Worm (Caenorhabditis elegans) whole organism, early embryonic: ENCODE measurements around the gene Y82E9BR.14.

Experiments used
- B0310.2 ChIP-seq: sonication (generic microtip); optimal IDR thresholded peaks from 2 replicates; lab custom pipeline; 2016; ENCODE audit warnings: mild to moderate bottlenecking, missing genetic modification characterization, missing compliant biosample characterization
- F13C5.2 ChIP-seq: sonication (generic microtip); optimal IDR thresholded peaks from 2 replicates; lab custom pipeline; 2017; ENCODE audit warnings: mild to moderate bottlenecking, missing genetic modification characterization, inconsistent platforms, missing compliant biosample characterization
- aly-1 ChIP-seq: sonication (generic microtip); optimal IDR thresholded peaks from 2 replicates; lab custom pipeline; 2016; ENCODE audit warnings: missing genetic modification characterization, missing compliant biosample characterization
- ama-1 ChIP-seq: fragments of 150-350 bp; optimal IDR thresholded peaks from 2 replicates; lab custom pipeline; 2014
- ceh-13 ChIP-seq: fragments of 200-800 bp; sonication (Bioruptor generic); optimal IDR thresholded peaks from 2 replicates; lab custom pipeline; 2018; ENCODE audit warnings: mild to moderate bottlenecking, missing genetic modification characterization, missing compliant biosample characterization
- ceh-36 ChIP-seq: sonication (generic microtip); optimal IDR thresholded peaks from 2 replicates; lab custom pipeline; 2016; ENCODE audit warnings: missing genetic modification characterization, inconsistent platforms, missing compliant biosample characterization
- ets-7 ChIP-seq: sonication (generic microtip); optimal IDR thresholded peaks from 2 replicates; lab custom pipeline; 2016; ENCODE audit warnings: missing genotype, missing genetic modification characterization, missing compliant biosample characterization
- flt-1 ChIP-seq: fragments of 200-800 bp; sonication (Bioruptor generic); IDR thresholded peaks from 2 replicates; pipeline ENCODE4 v1.3.6; 2022; ENCODE audit warnings: missing genetic modification characterization, missing compliant biosample characterization
- hmbx-1 ChIP-seq: sonication (generic microtip); optimal IDR thresholded peaks from 2 replicates; lab custom pipeline; 2016; ENCODE audit warnings: mild to moderate bottlenecking, missing genetic modification characterization, missing compliant biosample characterization
- hmg-4 ChIP-seq: fragments of 200-800 bp; sonication (Bioruptor generic); optimal IDR thresholded peaks from 2 replicates; lab custom pipeline; 2018; ENCODE audit warnings: mild to moderate bottlenecking, missing genetic modification characterization, missing compliant biosample characterization
- hnd-1 ChIP-seq: sonication (generic microtip); optimal IDR thresholded peaks from 2 replicates; lab custom pipeline; 2016; ENCODE audit warnings: missing genetic modification characterization, missing compliant biosample characterization
- pes-1 ChIP-seq: fragments of 200-800 bp; sonication (Bioruptor generic); IDR thresholded peaks from 2 replicates; pipeline ENCODE4 v1.3.6; 2022; ENCODE audit warnings: missing genetic modification reagents, missing genetic modification characterization, missing compliant biosample characterization
- scrt-1 ChIP-seq: fragments of 200-800 bp; sonication (Bioruptor generic); IDR thresholded peaks from 2 replicates; pipeline ENCODE4 v1.3.6; 2022; ENCODE audit warnings: missing genetic modification characterization, missing compliant biosample characterization
- sea-1 ChIP-seq: fragments of 200-800 bp; sonication (Bioruptor generic); conservative IDR thresholded peaks from 2 replicates; pipeline ENCODE4 v1.3.6; 2022; ENCODE audit warnings: missing genetic modification characterization, missing compliant biosample characterization
- tbx-11 ChIP-seq: fragments of 200-800 bp; sonication (Bioruptor generic); IDR thresholded peaks from 2 replicates; pipeline ENCODE4 v1.3.6; 2022; ENCODE audit warnings: missing genetic modification characterization, missing compliant biosample characterization
- tbx-37 ChIP-seq: fragments of 200-800 bp; sonication (Bioruptor generic); conservative IDR thresholded peaks from 2 replicates; pipeline ENCODE4 v1.3.6; 2022; ENCODE audit warnings: missing genetic modification reagents, missing genetic modification characterization, missing compliant biosample characterization
- tra-4 ChIP-seq: sonication (generic microtip); optimal IDR thresholded peaks from 2 replicates; lab custom pipeline; 2017; ENCODE audit warnings: missing genetic modification characterization, missing compliant biosample characterization

Y82E9BR.14 gene

ce11 chrIII:1418709-1419108 is 4.8 kb upstream of the Y82E9BR.14 start:
- TF ChIP-seq ama-1: no peak
- TF ChIP-seq F13C5.2 (tag; lab: Kevin White, UChicago): peak; percentile 53
- no peak for TF ChIP-seq hnd-1 (tag; lab: Kevin White, UChicago)
- 0 out of 2 replicates have a peak, but pooled peaks have one; percentile 35 for TF ChIP-seq sea-1 (GFP tag; lab: Robert Waterston, UW)
- no peak for TF ChIP-seq ceh-13
- TF ChIP-seq ceh-36 (tag; lab: Kevin White, UChicago): no peak
- TF ChIP-seq pes-1 (GFP tag; lab: Robert Waterston, UW): 0 out of 2 replicates have a peak, but pooled peaks have one; percentile 19
- 0 out of 2 replicates have a peak, but pooled peaks have one; percentile 16 for TF ChIP-seq tbx-37 (GFP tag; lab: Robert Waterston, UW)
- TF ChIP-seq B0310.2 (tag; lab: Kevin White, UChicago): no peak
- TF ChIP-seq tra-4 (tag; lab: Kevin White, UChicago): no peak
- TF ChIP-seq hmbx-1 (tag; lab: Kevin White, UChicago): no peak

- TF ChIP-seq hmg-4 (GFP tag; lab: Kevin White, UChicago): no peak
- no peak for TF ChIP-seq tbx-37 (GFP tag; lab: Robert Waterston, UW)
- no peak for TF ChIP-seq tra-4 (tag; lab: Kevin White, UChicago)
- no peak for TF ChIP-seq ceh-36 (tag; lab: Kevin White, UChicago)
- no peak for TF ChIP-seq ets-7 (tag; lab: Kevin White, UChicago)
- TF ChIP-seq ceh-13: no peak
- TF ChIP-seq hmbx-1 (tag; lab: Kevin White, UChicago): no peak
- no peak for TF ChIP-seq sea-1 (GFP tag; lab: Robert Waterston, UW)
- no peak for TF ChIP-seq F13C5.2 (tag; lab: Kevin White, UChicago)
- TF ChIP-seq pes-1 (GFP tag; lab: Robert Waterston, UW): no peak
- TF ChIP-seq flt-1 (GFP tag; lab: Robert Waterston, UW): no peak
- no peak for TF ChIP-seq tbx-11 (GFP tag; lab: Robert Waterston, UW)
- TF ChIP-seq aly-1 (tag; lab: Kevin White, UChicago): no peak
- no peak for TF ChIP-seq B0310.2 (tag; lab: Kevin White, UChicago)
- TF ChIP-seq hnd-1 (tag; lab: Kevin White, UChicago): no peak
- TF ChIP-seq ama-1: no peak
Observed at ce11 chrIII:1417090-1417489, 3.2 kb upstream of the Y82E9BR.14 start, which contains the start of gene elc-1. Gene elc-1 (minus strand): TSS chrIII:1417190.

- TF ChIP-seq tra-4 (tag; lab: Kevin White, UChicago): no peak
- TF ChIP-seq B0310.2 (tag; lab: Kevin White, UChicago): no peak
- no peak for TF ChIP-seq hmbx-1 (tag; lab: Kevin White, UChicago)
- TF ChIP-seq aly-1 (tag; lab: Kevin White, UChicago): no peak
- no peak for TF ChIP-seq sea-1 (GFP tag; lab: Robert Waterston, UW)
- no peak for TF ChIP-seq hmg-4 (GFP tag; lab: Kevin White, UChicago)
- TF ChIP-seq hnd-1 (tag; lab: Kevin White, UChicago): no peak
- no peak for TF ChIP-seq scrt-1 (GFP tag; lab: Robert Waterston, UW)
- no peak for TF ChIP-seq pes-1 (GFP tag; lab: Robert Waterston, UW)
- TF ChIP-seq ama-1: no peak
- no peak for TF ChIP-seq ceh-36 (tag; lab: Kevin White, UChicago)
- no peak for TF ChIP-seq ets-7 (tag; lab: Kevin White, UChicago)
- no peak for TF ChIP-seq tbx-11 (GFP tag; lab: Robert Waterston, UW)
- no peak for TF ChIP-seq flt-1 (GFP tag; lab: Robert Waterston, UW)
Observed at ce11 chrIII:1416571-1416970, 2.7 kb upstream of the Y82E9BR.14 start.

- TF ChIP-seq ama-1 (no peak), pes-1 (GFP tag; lab: Robert Waterston, UW) (no peak), scrt-1 (GFP tag; lab: Robert Waterston, UW) (no peak), hmg-4 (GFP tag; lab: Kevin White, UChicago) (no peak), hnd-1 (tag; lab: Kevin White, UChicago) (no peak), sea-1 (GFP tag; lab: Robert Waterston, UW) (no peak), hmbx-1 (tag; lab: Kevin White, UChicago) (no peak), flt-1 (GFP tag; lab: Robert Waterston, UW) (no peak), aly-1 (tag; lab: Kevin White, UChicago) (no peak)
Observed at ce11 chrIII:1413125-1413837, 635 bp downstream of the Y82E9BR.14 start.

- TF ChIP-seq hmbx-1 (tag; lab: Kevin White, UChicago): no peak
- no peak for TF ChIP-seq flt-1 (GFP tag; lab: Robert Waterston, UW)
- TF ChIP-seq pes-1 (GFP tag; lab: Robert Waterston, UW): no peak
- no peak for TF ChIP-seq F13C5.2 (tag; lab: Kevin White, UChicago)
- no peak for TF ChIP-seq ama-1
- TF ChIP-seq hnd-1 (tag; lab: Kevin White, UChicago): no peak
- no peak for TF ChIP-seq scrt-1 (GFP tag; lab: Robert Waterston, UW)
- TF ChIP-seq aly-1 (tag; lab: Kevin White, UChicago): no peak
- TF ChIP-seq tbx-37 (GFP tag; lab: Robert Waterston, UW): no peak
- TF ChIP-seq tra-4 (tag; lab: Kevin White, UChicago): no peak
- no peak for TF ChIP-seq ceh-13
- no peak for TF ChIP-seq B0310.2 (tag; lab: Kevin White, UChicago)
- TF ChIP-seq sea-1 (GFP tag; lab: Robert Waterston, UW): no peak
- no peak for TF ChIP-seq tbx-11 (GFP tag; lab: Robert Waterston, UW)
- TF ChIP-seq hmg-4 (GFP tag; lab: Kevin White, UChicago): no peak
Observed at ce11 chrIII:1409139-1409538, 4.8 kb downstream of the Y82E9BR.14 start, which contains the start of gene Y82E9BR.22. Gene Y82E9BR.22 (minus strand): TSS chrIII:1409239.

- TF ChIP-seq tbx-11 (GFP tag; lab: Robert Waterston, UW) (no peak), tbx-37 (GFP tag; lab: Robert Waterston, UW) (no peak), hmg-4 (GFP tag; lab: Kevin White, UChicago) (no peak), hnd-1 (tag; lab: Kevin White, UChicago) (no peak), flt-1 (GFP tag; lab: Robert Waterston, UW) (no peak), aly-1 (tag; lab: Kevin White, UChicago) (no peak), B0310.2 (tag; lab: Kevin White, UChicago) (no peak), pes-1 (GFP tag; lab: Robert Waterston, UW) (no peak)
Observed at ce11 chrIII:1403108-1403507, 10.8 kb downstream of the Y82E9BR.14 start, which contains the start of gene pals-18. Gene pals-18 (plus strand): TSS chrIII:1403408.
